Worm (Caenorhabditis elegans) whole organism, L4 larva: ENCODE measurements around the gene C31E10.5.
A peak's percentile ranks its signal among the peaks of the same experiment; 100 is the strongest.

ENCODE experiments used
- D1046.2 ChIP-seq: fragments of 200-800 bp; sonication (Bioruptor generic); IDR thresholded peaks from 2 replicates; pipeline ENCODE4 v1.3.6; 2022; ENCODE audit warnings: missing genetic modification characterization, missing compliant biosample characterization
- F10B5.3 ChIP-seq: sonication (generic microtip); optimal IDR thresholded peaks from 2 replicates; lab custom pipeline; 2016; ENCODE audit warnings: mild to moderate bottlenecking, missing genetic modification characterization, missing compliant biosample characterization
- F26F4.8 ChIP-seq: fragments of 200-800 bp; sonication (Bioruptor generic); conservative IDR thresholded peaks from 2 replicates; pipeline ENCODE4 v1.3.6; 2022; ENCODE audit warnings: missing genetic modification characterization, missing compliant biosample characterization
- Y48G9A.11 ChIP-seq: fragments of 200-800 bp; sonication (Bioruptor generic); IDR thresholded peaks from 2 replicates; pipeline ENCODE4 v1.3.6; 2022; ENCODE audit warnings: missing genetic modification reagents, missing genetic modification characterization, missing compliant biosample characterization
- Y75B8A.6 ChIP-seq: fragments of 200-800 bp; sonication (Bioruptor generic); IDR thresholded peaks from 2 replicates; pipeline ENCODE4 v1.3.6; 2022; ENCODE audit warnings: missing genetic modification reagents, missing genetic modification characterization, missing compliant biosample characterization
- aly-2 ChIP-seq: sonication (generic microtip); optimal IDR thresholded peaks from 2 replicates; lab custom pipeline; 2018; ENCODE audit warnings: missing biosample characterization, missing genetic modification characterization
- attf-4 ChIP-seq: sonication (generic microtip); optimal IDR thresholded peaks from 3 replicates; lab custom pipeline; 2017; ENCODE audit warnings: missing biosample characterization, missing genetic modification characterization
- ceh-32 ChIP-seq: sonication (generic microtip); optimal IDR thresholded peaks from 2 replicates; lab custom pipeline; 2016; ENCODE audit warnings: mild to moderate bottlenecking, missing genetic modification characterization, missing compliant biosample characterization; ENCODE audit not compliant: poor library complexity
- ceh-82 ChIP-seq: sonication (generic microtip); optimal IDR thresholded peaks from 2 replicates; lab custom pipeline; 2017; ENCODE audit warnings: missing biosample characterization, missing genetic modification characterization
- cey-2 ChIP-seq: sonication (generic microtip); optimal IDR thresholded peaks from 3 replicates; lab custom pipeline; 2017; ENCODE audit warnings: missing genetic modification characterization, mild to moderate bottlenecking, missing compliant biosample characterization, antibody characterized with exemption, borderline replicate concordance; ENCODE audit not compliant: insufficient read depth
- ctbp-1 ChIP-seq: fragments of 200-800 bp; sonication (Bioruptor generic); IDR thresholded peaks from 2 replicates; pipeline ENCODE4 v1.3.6; 2022; ENCODE audit warnings: missing genetic modification reagents, missing genetic modification characterization, missing compliant biosample characterization
- daf-16 ChIP-seq, 3 experiments: sonication (generic microtip); optimal IDR thresholded peaks; 2 replicates each; lab custom pipeline; 2016 to 2017; ENCODE audit warnings: missing genetic modification characterization in 3 of 3, missing genetic modification reagents in 3 of 3, mild to moderate bottlenecking in 2 of 3, missing compliant biosample characterization in 2 of 3, missing biosample characterization in 1 of 3, moderate library complexity in 1 of 3
- daf-19 ChIP-seq: fragments of 200-800 bp; sonication (Bioruptor generic); conservative IDR thresholded peaks from 2 replicates; pipeline ENCODE4 v1.3.6; 2022; ENCODE audit warnings: missing genetic modification characterization, missing compliant biosample characterization
- dmd-9 ChIP-seq: fragments of 200-800 bp; sonication (Bioruptor generic); IDR thresholded peaks from 2 replicates; pipeline ENCODE4 v1.3.6; 2022; ENCODE audit warnings: missing genetic modification reagents, missing genetic modification characterization, missing compliant biosample characterization
- duxl-1 ChIP-seq: sonication (generic microtip); optimal IDR thresholded peaks from 2 replicates; lab custom pipeline; 2016; ENCODE audit warnings: mild to moderate bottlenecking, missing genetic modification characterization, moderate library complexity, missing compliant biosample characterization; ENCODE audit not compliant: poor library complexity
- egl-43 ChIP-seq: fragments of 200-800 bp; sonication (Bioruptor generic); IDR thresholded peaks from 2 replicates; pipeline ENCODE4 v1.3.6; 2022; ENCODE audit warnings: missing genetic modification reagents, missing genetic modification characterization, missing compliant biosample characterization
- fkh-10 ChIP-seq: fragments of 150-350 bp; optimal IDR thresholded peaks from 2 replicates; lab custom pipeline; 2014; ENCODE audit warnings: missing biosample characterization, missing genetic modification reagents, missing genetic modification characterization
- fos-1 ChIP-seq: fragments of 150-350 bp; optimal IDR thresholded peaks from 2 replicates; lab custom pipeline; 2014; ENCODE audit warnings: missing biosample characterization, missing genetic modification characterization
- gei-8 ChIP-seq: fragments of 200-800 bp; sonication (Bioruptor generic); optimal IDR thresholded peaks from 2 replicates; lab custom pipeline; 2018; ENCODE audit warnings: mild to moderate bottlenecking, missing genetic modification characterization, missing compliant biosample characterization
- hif-1 ChIP-seq, 2 experiments: sonication (generic microtip); optimal IDR thresholded peaks; 2 replicates each; lab custom pipeline; 2016 to 2017; ENCODE audit warnings: missing compliant biosample characterization in 2 of 2, missing genetic modification characterization in 2 of 2, missing genetic modification reagents in 2 of 2, missing genotype in 2 of 2, mild to moderate bottlenecking in 1 of 2
- hmg-1.1 ChIP-seq: fragments of 200-800 bp; sonication (Bioruptor generic); IDR thresholded peaks from 2 replicates; pipeline ENCODE4 v1.3.6; 2022; ENCODE audit warnings: missing genetic modification reagents, missing genetic modification characterization, missing compliant biosample characterization
- lim-7 ChIP-seq: fragments of 200-800 bp; sonication (Bioruptor generic); IDR thresholded peaks from 2 replicates; pipeline ENCODE4 v1.3.6; 2022; ENCODE audit warnings: missing genetic modification characterization, missing compliant biosample characterization
- lin-13 ChIP-seq: fragments of 150-350 bp; optimal IDR thresholded peaks from 2 replicates; lab custom pipeline; 2014; ENCODE audit warnings: missing biosample characterization, missing genetic modification reagents, missing genetic modification characterization
- lin-29 ChIP-seq: fragments of 200-800 bp; sonication (Bioruptor generic); IDR thresholded peaks from 2 replicates; pipeline ENCODE4 v1.3.6; 2022; ENCODE audit warnings: missing genetic modification reagents, missing genetic modification characterization, missing compliant biosample characterization
- lin-38 ChIP-seq: fragments of 200-800 bp; sonication (Bioruptor generic); IDR thresholded peaks from 2 replicates; pipeline ENCODE4 v1.3.6; 2022; ENCODE audit warnings: missing genetic modification reagents, missing genetic modification characterization, missing compliant biosample characterization
- lir-3 ChIP-seq: sonication (generic microtip); optimal IDR thresholded peaks from 2 replicates; lab custom pipeline; 2016; ENCODE audit warnings: mild to moderate bottlenecking, missing genetic modification characterization, missing compliant biosample characterization
- nhr-102 ChIP-seq: sonication (generic microtip); optimal IDR thresholded peaks from 2 replicates; lab custom pipeline; 2016; ENCODE audit warnings: mild to moderate bottlenecking, missing genetic modification characterization, moderate library complexity, missing compliant biosample characterization
- nhr-237 ChIP-seq: sonication (generic microtip); optimal IDR thresholded peaks from 2 replicates; lab custom pipeline; 2017; ENCODE audit warnings: missing biosample characterization, missing genetic modification characterization
- nhr-42 ChIP-seq: fragments of 200-800 bp; sonication (Bioruptor generic); IDR thresholded peaks from 2 replicates; pipeline ENCODE4 v1.3.6; 2022; ENCODE audit warnings: missing genetic modification characterization, missing compliant biosample characterization
- nhr-48 ChIP-seq: sonication (generic microtip); optimal IDR thresholded peaks from 2 replicates; lab custom pipeline; 2016; ENCODE audit warnings: mild to moderate bottlenecking, missing genetic modification characterization, missing compliant biosample characterization
- nhr-6 ChIP-seq: fragments of 150-350 bp; optimal IDR thresholded peaks from 2 replicates; lab custom pipeline; 2014; ENCODE audit warnings: missing biosample characterization, missing genetic modification characterization
- nhr-76 ChIP-seq: fragments of 150-350 bp; optimal IDR thresholded peaks from 2 replicates; lab custom pipeline; 2014; ENCODE audit warnings: missing biosample characterization, missing genetic modification characterization
- nhr-77 ChIP-seq: fragments of 150-350 bp; optimal IDR thresholded peaks from 2 replicates; lab custom pipeline; 2014; ENCODE audit warnings: missing biosample characterization, missing genetic modification characterization
- pha-4 ChIP-seq, 2 experiments: fragments of 150-350 bp in 1 of 2; fragments of 200-800 bp in 1 of 2; sonication (Bioruptor generic) in 1 of 2; IDR thresholded peaks in 1 of 2; optimal IDR thresholded peaks in 1 of 2; 2 replicates each; pipeline versions ENCODE4 v1.3.6 to Lab custom; 2014 to 2022; ENCODE audit warnings: missing genetic modification characterization in 2 of 2, missing genetic modification reagents in 2 of 2, missing biosample characterization in 1 of 2, missing compliant biosample characterization in 1 of 2
- php-3 ChIP-seq: fragments of 200-800 bp; sonication (Bioruptor generic); IDR thresholded peaks from 2 replicates; pipeline ENCODE4 v1.3.6; 2022; ENCODE audit warnings: missing genetic modification reagents, missing genetic modification characterization, missing compliant biosample characterization
- pqm-1 ChIP-seq: sonication (generic microtip); optimal IDR thresholded peaks from 2 replicates; lab custom pipeline; 2017; ENCODE audit warnings: missing biosample characterization, missing genetic modification characterization
- snpc-1.2 ChIP-seq: fragments of 200-800 bp; sonication (Bioruptor generic); IDR thresholded peaks from 2 replicates; pipeline ENCODE4 v1.3.6; 2022; ENCODE audit warnings: missing genetic modification reagents, missing genetic modification characterization, missing compliant biosample characterization
- spr-3 ChIP-seq: fragments of 200-800 bp; sonication (Bioruptor generic); optimal IDR thresholded peaks from 2 replicates; lab custom pipeline; 2018; ENCODE audit warnings: mild to moderate bottlenecking, missing genetic modification characterization, missing compliant biosample characterization
- vab-7 ChIP-seq: fragments of 200-800 bp; sonication (Bioruptor generic); IDR thresholded peaks from 2 replicates; pipeline ENCODE4 v1.3.6; 2022; ENCODE audit warnings: missing genetic modification reagents, missing genetic modification characterization, missing compliant biosample characterization
- zfp-2 ChIP-seq: sonication (generic microtip); optimal IDR thresholded peaks from 2 replicates; lab custom pipeline; 2016; ENCODE audit warnings: mild to moderate bottlenecking, missing genetic modification characterization, missing compliant biosample characterization
- zfp-3 ChIP-seq: fragments of 200-800 bp; sonication (Bioruptor generic); conservative IDR thresholded peaks from 2 replicates; pipeline ENCODE4 v1.3.6; 2022; ENCODE audit warnings: missing genetic modification reagents, missing genetic modification characterization, missing compliant biosample characterization
- zip-11 ChIP-seq: fragments of 200-800 bp; sonication (Bioruptor generic); IDR thresholded peaks from 2 replicates; pipeline ENCODE4 v1.3.6; 2022; ENCODE audit warnings: missing genetic modification characterization, missing compliant biosample characterization
- ztf-7 ChIP-seq: fragments of 150-350 bp; optimal IDR thresholded peaks from 2 replicates; lab custom pipeline; 2014; ENCODE audit warnings: missing biosample characterization, missing genetic modification characterization

C31E10.5 gene

DNA sequence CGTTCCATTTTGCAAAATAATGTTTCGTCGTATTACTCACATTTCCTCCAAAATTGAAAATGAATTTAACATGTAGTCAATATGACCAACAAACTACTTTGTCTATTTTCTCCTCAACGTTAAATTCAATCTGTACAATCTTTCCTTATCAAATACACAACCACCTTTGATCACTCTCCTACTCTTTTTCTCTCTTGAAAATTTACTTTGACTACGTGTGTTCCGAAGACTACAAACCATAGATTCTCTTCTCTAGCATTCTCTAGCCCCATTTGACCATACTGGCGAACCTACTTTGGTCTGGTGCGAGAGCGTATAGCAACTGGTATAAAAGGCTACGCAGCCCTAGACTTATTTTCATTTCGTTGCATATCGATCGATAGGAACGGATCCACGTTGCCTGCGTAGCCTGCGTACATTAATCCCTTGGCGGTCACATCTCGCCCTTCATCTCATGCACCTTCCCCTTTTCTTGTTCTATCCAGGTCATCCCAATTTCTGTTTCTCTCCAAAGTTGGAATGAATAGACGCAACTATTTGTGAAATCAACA, 4.6 kb upstream of the C31E10.5 start (continued):
- TF ChIP-seq lin-29 (GFP tag; lab: Robert Waterston, UW) (no peak), F26F4.8 (GFP tag; lab: Robert Waterston, UW) (no peak), nhr-6 (tag; lab: Kevin White, UChicago) (no peak), nhr-77 (tag; lab: Kevin White, UChicago) (peak; percentile 92), attf-4 (tag; lab: Kevin White, UChicago) (no peak), nhr-48 (tag; lab: Kevin White, UChicago) (no peak), hif-1 (tag; optimal IDR thresholded peaks at IDR 0.05; lab: Kevin White, UChicago) (peak in 1 of 2 experiments; percentile 23), Y48G9A.11 (no peak), lin-13 (no peak), lir-3 (tag; lab: Kevin White, UChicago) (no peak), nhr-237 (tag; lab: Kevin White, UChicago) (no peak), vab-7 (no peak), dmd-9 (no peak), F10B5.3 (no peak), daf-19 (GFP tag; lab: Robert Waterston, UW) (no peak), ztf-7 (tag; lab: Kevin White, UChicago) (no peak), ceh-82 (tag; lab: Kevin White, UChicago) (no peak), zip-11 (GFP tag; lab: Robert Waterston, UW) (no peak), nhr-76 (no peak), zfp-2 (tag; lab: Kevin White, UChicago) (no peak), pqm-1 (peak; percentile 13), egl-43 (GFP tag; lab: Robert Waterston, UW) (no peak), php-3 (GFP tag; lab: Robert Waterston, UW) (no peak), gei-8 (no peak), ctbp-1 (GFP tag; lab: Robert Waterston, UW) (no peak), nhr-42 (GFP tag; lab: Robert Waterston, UW) (no peak), cey-2 (tag; lab: Kevin White, UChicago) (no peak), duxl-1 (tag; lab: Kevin White, UChicago) (no peak), ceh-32 (tag; lab: Kevin White, UChicago) (no peak), snpc-1.2 (GFP tag; lab: Robert Waterston, UW) (no peak), lim-7 (GFP tag; lab: Robert Waterston, UW) (no peak), pha-4 (GFP tag; IDR thresholded peaks at IDR 0.05; lab: Robert Waterston, UW) (no peak), pha-4 (tag; optimal IDR thresholded peaks at IDR 0.05; lab: Kevin White, UChicago) (no peak), nhr-102 (tag; lab: Kevin White, UChicago) (peak; percentile 31), Y75B8A.6 (GFP tag; lab: Robert Waterston, UW) (no peak), zfp-3 (no peak), aly-2 (tag; lab: Kevin White, UChicago) (no peak), fos-1 (tag; lab: Kevin White, UChicago) (no peak), hmg-1.1 (no peak), lin-38 (GFP tag; lab: Robert Waterston, UW) (no peak), daf-16 (GFP tag; optimal IDR thresholded peaks at IDR 0.05; lab: Kevin White, UChicago) (no peak), daf-16 (tag; optimal IDR thresholded peaks at IDR 0.05; lab: Kevin White, UChicago) (peak; percentile 67), spr-3 (GFP tag; lab: Kevin White, UChicago) (no peak), fkh-10 (no peak), D1046.2 (no peak)
